Worm (Caenorhabditis elegans) whole organism, L2 larva: Measurements from ENCODE around the gene C37C3.2.

Experiments used
- C34F6.9 ChIP-seq: fragments of 150-350 bp; optimal IDR thresholded peaks from 2 replicates; lab custom pipeline; 2014; ENCODE audit warnings: missing biosample characterization, missing genetic modification characterization
- Y55F3AM.14 ChIP-seq: fragments of 200-800 bp; sonication (Bioruptor generic); optimal IDR thresholded peaks from 2 replicates; lab custom pipeline; 2018; ENCODE audit warnings: mild to moderate bottlenecking, missing genetic modification characterization, missing compliant biosample characterization
- ceh-82 ChIP-seq: fragments of 150-350 bp; optimal IDR thresholded peaks from 2 replicates; lab custom pipeline; 2014; ENCODE audit warnings: missing biosample characterization, missing genetic modification characterization
- dmd-4 ChIP-seq: sonication (generic microtip); optimal IDR thresholded peaks from 2 replicates; lab custom pipeline; 2017; ENCODE audit warnings: missing biosample characterization, missing genetic modification characterization
- elt-1 ChIP-seq: fragments of 150-350 bp; optimal IDR thresholded peaks from 2 replicates; lab custom pipeline; 2014; ENCODE audit warnings: missing biosample characterization, missing genetic modification characterization
- gmeb-1 ChIP-seq: fragments of 150-350 bp; optimal IDR thresholded peaks from 2 replicates; lab custom pipeline; 2014; ENCODE audit warnings: missing biosample characterization, missing genetic modification characterization
- lin-11 ChIP-seq: fragments of 150-350 bp; sonication (generic microtip); optimal IDR thresholded peaks from 2 replicates; lab custom pipeline; 2014; ENCODE audit warnings: missing biosample characterization, missing genetic modification characterization, inconsistent platforms, mixed read lengths
- lin-39 ChIP-seq: fragments of 150-350 bp; optimal IDR thresholded peaks from 2 replicates; lab custom pipeline; 2014; ENCODE audit warnings: missing biosample characterization, missing genetic modification reagents, missing genetic modification characterization
- nhr-10 ChIP-seq: sonication (generic microtip); optimal IDR thresholded peaks from 2 replicates; lab custom pipeline; 2017; ENCODE audit warnings: missing biosample characterization, missing genetic modification characterization
- nhr-25 ChIP-seq: fragments of 150-350 bp; sonication (generic microtip); optimal IDR thresholded peaks from 3 replicates; lab custom pipeline; 2014; ENCODE audit warnings: missing biosample characterization, missing genetic modification characterization

C37C3.2 gene

DNA sequence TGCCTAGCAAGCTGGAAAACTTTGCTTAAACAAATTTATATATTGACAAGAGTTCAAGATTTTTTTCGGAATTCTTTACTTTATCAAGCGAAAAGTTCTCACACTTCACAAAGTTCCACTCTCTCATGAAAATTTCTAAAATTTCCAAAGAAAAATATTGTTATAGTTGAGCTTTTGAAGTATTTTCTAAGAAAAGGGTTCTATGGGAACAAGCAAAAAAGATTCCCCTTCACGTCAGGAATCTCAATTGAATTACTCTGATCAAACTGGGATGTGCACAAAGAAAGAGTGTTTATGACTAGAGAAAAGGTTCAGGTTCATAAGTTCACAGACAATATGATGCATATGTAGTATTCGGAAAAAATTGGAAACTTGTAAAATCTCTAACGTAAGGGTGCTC is 48.6 kb downstream of the C37C3.2 start:
- TF ChIP-seq Y55F3AM.14 (GFP tag; lab: Kevin White, UChicago) = no peak
- TF ChIP-seq lin-11 = no peak
- no peak for TF ChIP-seq nhr-10 (tag; lab: Kevin White, UChicago)
- TF ChIP-seq lin-39 (tag; lab: Kevin White, UChicago) = no peak
- no peak for TF ChIP-seq C34F6.9 (tag; lab: Kevin White, UChicago)
- no peak for TF ChIP-seq dmd-4
- no peak for TF ChIP-seq nhr-25 (tag; lab: Kevin White, UChicago)
- no peak for TF ChIP-seq elt-1 (tag; lab: Kevin White, UChicago)
- TF ChIP-seq gmeb-1 (tag; lab: Kevin White, UChicago) = no peak
- no peak for TF ChIP-seq ceh-82 (tag; lab: Kevin White, UChicago)
